Worm (Caenorhabditis elegans): ENCODE data around the gene F35H10.5.

DNA sequence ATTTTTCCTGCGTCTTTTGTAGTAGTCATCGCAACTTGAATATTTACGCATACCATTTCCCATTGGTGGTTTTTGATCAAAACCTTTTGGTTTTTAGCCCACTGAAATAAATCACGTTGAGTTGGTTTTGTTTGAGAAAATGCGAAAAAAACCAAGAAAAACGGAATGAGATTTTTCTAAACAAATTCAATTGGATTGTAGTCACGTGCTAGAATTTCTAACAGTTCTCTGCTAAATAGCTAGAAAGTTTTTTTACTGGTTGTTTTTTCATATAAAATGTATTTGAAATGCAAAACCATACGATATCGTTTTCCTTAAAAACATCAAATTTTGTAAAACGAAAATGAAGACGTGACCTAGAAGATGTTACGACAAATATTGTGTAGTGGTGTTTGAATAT, 24.0 kb upstream of the F35H10.5 start, which contains the start of gene K07H8.12:
- no peak for TF ChIP-seq zag-1 (tag; optimal IDR thresholded peaks at IDR 0.05)
- TF ChIP-seq mbf-1 (tag; optimal IDR thresholded peaks at IDR 0.05): no peak
- no peak for TF ChIP-seq ama-1 (optimal IDR thresholded peaks at IDR 0.05)
- no peak for TF ChIP-seq blmp-1 (tag; optimal IDR thresholded peaks at IDR 0.05; ENCODE audit: insufficient read depth)
- TF ChIP-seq lin-39 (tag; optimal IDR thresholded peaks at IDR 0.05): no peak
- TF ChIP-seq snpc-4 (tag; optimal IDR thresholded peaks at IDR 0.05): no peak
- TF ChIP-seq nhr-237 (tag; optimal IDR thresholded peaks at IDR 0.05): no peak
- TF ChIP-seq elt-1 (tag; optimal IDR thresholded peaks at IDR 0.05): no peak
- no peak for TF ChIP-seq unc-62 (GFP tag; optimal IDR thresholded peaks at IDR 0.05)
- no peak for TF ChIP-seq nhr-77 (tag; optimal IDR thresholded peaks at IDR 0.05)
- TF ChIP-seq alr-1 (tag; optimal IDR thresholded peaks at IDR 0.05): no peak
- no peak for TF ChIP-seq aly-2 (tag; optimal IDR thresholded peaks at IDR 0.05)

All from whole organism, L2 larva.